Worm (Caenorhabditis elegans) whole organism, early embryonic: ENCODE results near the gene cnx-1.

Source experiments
- B0310.2 ChIP-seq: sonication (generic microtip); optimal IDR thresholded peaks from 2 replicates; lab custom pipeline; 2016; ENCODE audit warnings: mild to moderate bottlenecking, missing genetic modification characterization, missing compliant biosample characterization
- F13C5.2 ChIP-seq: sonication (generic microtip); optimal IDR thresholded peaks from 2 replicates; lab custom pipeline; 2017; ENCODE audit warnings: mild to moderate bottlenecking, missing genetic modification characterization, inconsistent platforms, missing compliant biosample characterization
- aly-1 ChIP-seq: sonication (generic microtip); optimal IDR thresholded peaks from 2 replicates; lab custom pipeline; 2016; ENCODE audit warnings: missing genetic modification characterization, missing compliant biosample characterization
- ama-1 ChIP-seq: fragments of 150-350 bp; optimal IDR thresholded peaks from 2 replicates; lab custom pipeline; 2014
- ceh-13 ChIP-seq: fragments of 200-800 bp; sonication (Bioruptor generic); optimal IDR thresholded peaks from 2 replicates; lab custom pipeline; 2018; ENCODE audit warnings: mild to moderate bottlenecking, missing genetic modification characterization, missing compliant biosample characterization
- ceh-36 ChIP-seq: sonication (generic microtip); optimal IDR thresholded peaks from 2 replicates; lab custom pipeline; 2016; ENCODE audit warnings: missing genetic modification characterization, inconsistent platforms, missing compliant biosample characterization
- ets-7 ChIP-seq: sonication (generic microtip); optimal IDR thresholded peaks from 2 replicates; lab custom pipeline; 2016; ENCODE audit warnings: missing genotype, missing genetic modification characterization, missing compliant biosample characterization
- flt-1 ChIP-seq: fragments of 200-800 bp; sonication (Bioruptor generic); IDR thresholded peaks from 2 replicates; pipeline ENCODE4 v1.3.6; 2022; ENCODE audit warnings: missing genetic modification characterization, missing compliant biosample characterization
- hmbx-1 ChIP-seq: sonication (generic microtip); optimal IDR thresholded peaks from 2 replicates; lab custom pipeline; 2016; ENCODE audit warnings: mild to moderate bottlenecking, missing genetic modification characterization, missing compliant biosample characterization
- hmg-4 ChIP-seq: fragments of 200-800 bp; sonication (Bioruptor generic); optimal IDR thresholded peaks from 2 replicates; lab custom pipeline; 2018; ENCODE audit warnings: mild to moderate bottlenecking, missing genetic modification characterization, missing compliant biosample characterization
- hnd-1 ChIP-seq: sonication (generic microtip); optimal IDR thresholded peaks from 2 replicates; lab custom pipeline; 2016; ENCODE audit warnings: missing genetic modification characterization, missing compliant biosample characterization
- pes-1 ChIP-seq: fragments of 200-800 bp; sonication (Bioruptor generic); IDR thresholded peaks from 2 replicates; pipeline ENCODE4 v1.3.6; 2022; ENCODE audit warnings: missing genetic modification reagents, missing genetic modification characterization, missing compliant biosample characterization
- scrt-1 ChIP-seq: fragments of 200-800 bp; sonication (Bioruptor generic); IDR thresholded peaks from 2 replicates; pipeline ENCODE4 v1.3.6; 2022; ENCODE audit warnings: missing genetic modification characterization, missing compliant biosample characterization
- sea-1 ChIP-seq: fragments of 200-800 bp; sonication (Bioruptor generic); conservative IDR thresholded peaks from 2 replicates; pipeline ENCODE4 v1.3.6; 2022; ENCODE audit warnings: missing genetic modification characterization, missing compliant biosample characterization
- tbx-11 ChIP-seq: fragments of 200-800 bp; sonication (Bioruptor generic); IDR thresholded peaks from 2 replicates; pipeline ENCODE4 v1.3.6; 2022; ENCODE audit warnings: missing genetic modification characterization, missing compliant biosample characterization
- tbx-37 ChIP-seq: fragments of 200-800 bp; sonication (Bioruptor generic); conservative IDR thresholded peaks from 2 replicates; pipeline ENCODE4 v1.3.6; 2022; ENCODE audit warnings: missing genetic modification reagents, missing genetic modification characterization, missing compliant biosample characterization
- tra-4 ChIP-seq: sonication (generic microtip); optimal IDR thresholded peaks from 2 replicates; lab custom pipeline; 2017; ENCODE audit warnings: missing genetic modification characterization, missing compliant biosample characterization

cnx-1 gene

ce11 chrIII:9770590-9770989, 46.3 kb downstream of the cnx-1 start:
- TF ChIP-seq ama-1 (lab: Kevin White, UChicago) (peak; percentile 68), flt-1 (GFP tag; lab: Robert Waterston, UW) (no peak), hmg-4 (GFP tag; lab: Kevin White, UChicago) (no peak), ets-7 (tag; lab: Kevin White, UChicago) (no peak), tra-4 (tag; lab: Kevin White, UChicago) (no peak)

ce11 chrIII:9768023-9768422, 48.9 kb downstream of the cnx-1 start:
- TF ChIP-seq hnd-1 (tag; lab: Kevin White, UChicago) (no peak), ceh-36 (tag; lab: Kevin White, UChicago) (no peak), tbx-37 (GFP tag; lab: Robert Waterston, UW) (no peak), hmbx-1 (tag; lab: Kevin White, UChicago) (no peak), scrt-1 (GFP tag; lab: Robert Waterston, UW) (no peak), pes-1 (GFP tag; lab: Robert Waterston, UW) (no peak), tbx-11 (GFP tag; lab: Robert Waterston, UW) (no peak), tra-4 (tag; lab: Kevin White, UChicago) (no peak), aly-1 (tag; lab: Kevin White, UChicago) (no peak), flt-1 (GFP tag; lab: Robert Waterston, UW) (no peak), B0310.2 (no peak), ceh-13 (GFP tag; lab: Kevin White, UChicago) (no peak), hmg-4 (GFP tag; lab: Kevin White, UChicago) (no peak), F13C5.2 (tag; lab: Kevin White, UChicago) (no peak), ets-7 (tag; lab: Kevin White, UChicago) (no peak), sea-1 (no peak), ama-1 (lab: Kevin White, UChicago) (no peak)

- TF ChIP-seq ets-7 (tag; lab: Kevin White, UChicago) (no peak), pes-1 (GFP tag; lab: Robert Waterston, UW) (no peak), scrt-1 (GFP tag; lab: Robert Waterston, UW) (no peak), sea-1 (no peak), ceh-13 (GFP tag; lab: Kevin White, UChicago) (no peak), ceh-36 (tag; lab: Kevin White, UChicago) (no peak), hmbx-1 (tag; lab: Kevin White, UChicago) (no peak), F13C5.2 (tag; lab: Kevin White, UChicago) (no peak), tra-4 (tag; lab: Kevin White, UChicago) (no peak), hnd-1 (tag; lab: Kevin White, UChicago) (no peak), B0310.2 (no peak), aly-1 (tag; lab: Kevin White, UChicago) (no peak), tbx-11 (GFP tag; lab: Robert Waterston, UW) (no peak)
Measured at ce11 chrIII:9767095-9767494, 49.8 kb downstream of the cnx-1 start.

ce11 chrIII:9766175-9766574, 50.8 kb downstream of the cnx-1 start, which contains the start of gene cbp-1:
Gene cbp-1, plus strand, starts transcription at chrIII:9766509.
- TF ChIP-seq B0310.2 (no peak), hmg-4 (GFP tag; lab: Kevin White, UChicago) (no peak), scrt-1 (GFP tag; lab: Robert Waterston, UW) (no peak), aly-1 (tag; lab: Kevin White, UChicago) (no peak), tbx-11 (GFP tag; lab: Robert Waterston, UW) (no peak), F13C5.2 (tag; lab: Kevin White, UChicago) (no peak), hmbx-1 (tag; lab: Kevin White, UChicago) (no peak), ets-7 (tag; lab: Kevin White, UChicago) (no peak), ceh-36 (tag; lab: Kevin White, UChicago) (no peak), pes-1 (GFP tag; lab: Robert Waterston, UW) (no peak), flt-1 (GFP tag; lab: Robert Waterston, UW) (no peak), hnd-1 (tag; lab: Kevin White, UChicago) (no peak), tbx-37 (GFP tag; lab: Robert Waterston, UW) (no peak), tra-4 (tag; lab: Kevin White, UChicago) (no peak)

- TF ChIP-seq tbx-11 (GFP tag; lab: Robert Waterston, UW) (peak; percentile 83), hmbx-1 (tag; lab: Kevin White, UChicago) (peak; percentile 81), B0310.2 (peak; percentile 91), ama-1 (lab: Kevin White, UChicago) (peak; percentile 98), tra-4 (tag; lab: Kevin White, UChicago) (peak; percentile 97), hnd-1 (tag; lab: Kevin White, UChicago) (peak; percentile 26), scrt-1 (GFP tag; lab: Robert Waterston, UW) (peak; percentile 81), sea-1 (peak; percentile 96), tbx-37 (GFP tag; lab: Robert Waterston, UW) (peak; percentile 80; the same call in 1 of the 2 replicates), ceh-36 (tag; lab: Kevin White, UChicago) (peak; percentile 87), ceh-13 (GFP tag; lab: Kevin White, UChicago) (peak; percentile 54), aly-1 (tag; lab: Kevin White, UChicago) (peak; percentile 40), flt-1 (GFP tag; lab: Robert Waterston, UW) (peak; percentile 89), ets-7 (tag; lab: Kevin White, UChicago) (no peak), F13C5.2 (tag; lab: Kevin White, UChicago) (peak; percentile 96), pes-1 (GFP tag; lab: Robert Waterston, UW) (peak; percentile 82), hmg-4 (GFP tag; lab: Kevin White, UChicago) (peak; percentile 89)
Measured at ce11 chrIII:9765465-9765900, 51.5 kb downstream of the cnx-1 start.

- no peak for TF ChIP-seq hmbx-1 (tag; lab: Kevin White, UChicago)
- TF ChIP-seq sea-1 = 0 out of 2 replicates have a peak, but pooled peaks have one; percentile 36
- TF ChIP-seq F13C5.2 (tag; lab: Kevin White, UChicago) = no peak
- no peak for TF ChIP-seq flt-1 (GFP tag; lab: Robert Waterston, UW)
Measured at ce11 chrIII:9764718-9765117, 52.2 kb downstream of the cnx-1 start.
